Fruit fly (Drosophila melanogaster): ENCODE data around the gene CG43394.

DNA sequence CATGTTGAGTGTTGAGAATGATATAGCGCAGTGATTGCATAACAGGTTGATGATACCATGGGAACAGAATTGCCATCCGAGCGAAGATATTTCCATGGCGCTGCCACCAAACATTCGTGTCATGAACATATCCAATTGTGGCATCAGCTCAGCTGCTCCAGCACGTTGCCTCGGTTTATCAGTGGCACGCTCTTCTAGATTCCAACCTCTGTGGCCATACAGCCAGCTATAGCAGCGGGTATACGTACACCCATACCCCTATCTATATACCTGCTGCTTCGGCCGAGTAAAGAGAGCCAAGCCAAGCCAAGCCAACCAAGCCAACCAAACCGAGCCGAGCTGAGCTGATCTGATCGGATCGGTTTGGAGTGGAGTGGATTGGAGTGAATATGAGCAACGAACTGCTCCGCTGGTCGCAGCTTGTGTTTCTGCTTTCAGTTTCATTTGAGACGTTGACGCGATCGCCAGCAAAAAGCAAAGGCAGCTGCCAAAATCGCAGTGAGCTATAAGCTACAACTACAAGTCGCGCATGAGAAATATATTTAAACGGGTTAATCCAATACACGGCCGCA, 3.0 kb downstream of the CG43394 start:
- TF ChIP-seq spab (GFP tag; optimal IDR thresholded peaks at IDR 0.05) (no peak), acj6 (GFP tag; optimal IDR thresholded peaks at IDR 0.05) (no peak), svp (GFP tag) (no peak), Eip75B (GFP tag; optimal IDR thresholded peaks at IDR 0.05) (no peak)

Data from whole organism, prepupa.